Worm (Caenorhabditis elegans): ENCODE data around the gene F34H10.1.
"Not testable (repeated sequence)": the region's sequence is repeated elsewhere in the genome, so short reads cannot be mapped to it uniquely, and the experiment has no call there.

Gene F34H10.1

ce11 chrX:9625824-9626223 lies at the start of gene F34H10.1:
Gene F34H10.1, plus strand, starts transcription at chrX:9626124.
- not testable (repeated sequence) for TF ChIP-seq flt-1 (GFP tag; IDR thresholded peaks at IDR 0.05); hnd-1 (tag; optimal IDR thresholded peaks at IDR 0.05); ceh-13 (GFP tag; optimal IDR thresholded peaks at IDR 0.05)

ce11 chrX:9576928-9577327 lies 49.0 kb upstream of the F34H10.1 start, which contains the start of gene glb-17:
Gene glb-17, minus strand, starts transcription at chrX:9577028.
- no peak for TF ChIP-seq F13C5.2 (tag; optimal IDR thresholded peaks at IDR 0.05)
- no peak for TF ChIP-seq ets-7 (tag; optimal IDR thresholded peaks at IDR 0.05)
- TF ChIP-seq hmg-4 (GFP tag; optimal IDR thresholded peaks at IDR 0.05): no peak
- no peak for TF ChIP-seq aly-1 (tag; optimal IDR thresholded peaks at IDR 0.05)
- TF ChIP-seq ama-1 (optimal IDR thresholded peaks at IDR 0.05): no peak
- no peak for TF ChIP-seq tra-4 (tag; optimal IDR thresholded peaks at IDR 0.05)
- no peak for TF ChIP-seq hmbx-1 (tag; optimal IDR thresholded peaks at IDR 0.05)
- no peak for TF ChIP-seq hnd-1 (tag; optimal IDR thresholded peaks at IDR 0.05)
- TF ChIP-seq sea-1 (GFP tag; conservative IDR thresholded peaks at IDR 0.05): no peak
- TF ChIP-seq ceh-36 (tag; optimal IDR thresholded peaks at IDR 0.05): no peak
- TF ChIP-seq tbx-11 (GFP tag; IDR thresholded peaks at IDR 0.05): no peak
- no peak for TF ChIP-seq flt-1 (GFP tag; IDR thresholded peaks at IDR 0.05)
- no peak for TF ChIP-seq tbx-37 (GFP tag; conservative IDR thresholded peaks at IDR 0.05)
- no peak for TF ChIP-seq scrt-1 (GFP tag; IDR thresholded peaks at IDR 0.05)
- no peak for TF ChIP-seq ceh-13 (GFP tag; optimal IDR thresholded peaks at IDR 0.05)
- no peak for TF ChIP-seq B0310.2 (tag; optimal IDR thresholded peaks at IDR 0.05)
- no peak for TF ChIP-seq pes-1 (GFP tag; IDR thresholded peaks at IDR 0.05)

- TF ChIP-seq aly-1 (tag; optimal IDR thresholded peaks at IDR 0.05) (no peak), flt-1 (GFP tag; IDR thresholded peaks at IDR 0.05) (no peak), scrt-1 (GFP tag; IDR thresholded peaks at IDR 0.05) (no peak), ets-7 (tag; optimal IDR thresholded peaks at IDR 0.05) (no peak), hmbx-1 (tag; optimal IDR thresholded peaks at IDR 0.05) (no peak), tra-4 (tag; optimal IDR thresholded peaks at IDR 0.05) (no peak), tbx-11 (GFP tag; IDR thresholded peaks at IDR 0.05) (no peak), B0310.2 (tag; optimal IDR thresholded peaks at IDR 0.05) (no peak), ceh-13 (GFP tag; optimal IDR thresholded peaks at IDR 0.05) (no peak), hnd-1 (tag; optimal IDR thresholded peaks at IDR 0.05) (no peak), tbx-37 (GFP tag; conservative IDR thresholded peaks at IDR 0.05) (no peak), hmg-4 (GFP tag; optimal IDR thresholded peaks at IDR 0.05) (no peak), ama-1 (optimal IDR thresholded peaks at IDR 0.05) (no peak), pes-1 (GFP tag; IDR thresholded peaks at IDR 0.05) (no peak), F13C5.2 (tag; optimal IDR thresholded peaks at IDR 0.05) (no peak)
These were observed 41.6 kb upstream of the F34H10.1 start, which contains the start of gene gpx-5 for ce11 chrX:9584333-9584732. Gene gpx-5, plus strand, starts transcription at chrX:9584668.

- no peak for TF ChIP-seq tra-4 (tag; optimal IDR thresholded peaks at IDR 0.05)
- no peak for TF ChIP-seq hmbx-1 (tag; optimal IDR thresholded peaks at IDR 0.05)
- TF ChIP-seq scrt-1 (GFP tag; IDR thresholded peaks at IDR 0.05): no peak
- TF ChIP-seq hmg-4 (GFP tag; optimal IDR thresholded peaks at IDR 0.05): no peak
- no peak for TF ChIP-seq ceh-36 (tag; optimal IDR thresholded peaks at IDR 0.05)
- TF ChIP-seq ama-1 (optimal IDR thresholded peaks at IDR 0.05): no peak
- TF ChIP-seq tbx-37 (GFP tag; conservative IDR thresholded peaks at IDR 0.05): no peak
- TF ChIP-seq F13C5.2 (tag; optimal IDR thresholded peaks at IDR 0.05): no peak
- no peak for TF ChIP-seq sea-1 (GFP tag; conservative IDR thresholded peaks at IDR 0.05)
- TF ChIP-seq B0310.2 (tag; optimal IDR thresholded peaks at IDR 0.05): no peak
- no peak for TF ChIP-seq flt-1 (GFP tag; IDR thresholded peaks at IDR 0.05)
- TF ChIP-seq pes-1 (GFP tag; IDR thresholded peaks at IDR 0.05): no peak
- TF ChIP-seq ceh-13 (GFP tag; optimal IDR thresholded peaks at IDR 0.05): no peak
- TF ChIP-seq ets-7 (tag; optimal IDR thresholded peaks at IDR 0.05): no peak
- no peak for TF ChIP-seq aly-1 (tag; optimal IDR thresholded peaks at IDR 0.05)
- TF ChIP-seq hnd-1 (tag; optimal IDR thresholded peaks at IDR 0.05): no peak
- TF ChIP-seq tbx-11 (GFP tag; IDR thresholded peaks at IDR 0.05): no peak
These were observed 40.2 kb upstream of the F34H10.1 start for ce11 chrX:9585584-9586166.

- no peak for TF ChIP-seq B0310.2 (tag; optimal IDR thresholded peaks at IDR 0.05)
- no peak for TF ChIP-seq flt-1 (GFP tag; IDR thresholded peaks at IDR 0.05)
- no peak for TF ChIP-seq scrt-1 (GFP tag; IDR thresholded peaks at IDR 0.05)
- TF ChIP-seq ceh-36 (tag; optimal IDR thresholded peaks at IDR 0.05): no peak
- no peak for TF ChIP-seq hmg-4 (GFP tag; optimal IDR thresholded peaks at IDR 0.05)
- TF ChIP-seq pes-1 (GFP tag; IDR thresholded peaks at IDR 0.05): no peak
- no peak for TF ChIP-seq aly-1 (tag; optimal IDR thresholded peaks at IDR 0.05)
- TF ChIP-seq ceh-13 (GFP tag; optimal IDR thresholded peaks at IDR 0.05): no peak
- no peak for TF ChIP-seq tbx-11 (GFP tag; IDR thresholded peaks at IDR 0.05)
- no peak for TF ChIP-seq ama-1 (optimal IDR thresholded peaks at IDR 0.05)
- no peak for TF ChIP-seq hmbx-1 (tag; optimal IDR thresholded peaks at IDR 0.05)
- TF ChIP-seq tra-4 (tag; optimal IDR thresholded peaks at IDR 0.05): no peak
These were observed 38.3 kb upstream of the F34H10.1 start, which contains the start of gene gpx-3 for ce11 chrX:9587642-9588041. Gene gpx-3, plus strand, starts transcription at chrX:9587942.

ce11 chrX:9589123-9589522 lies 36.8 kb upstream of the F34H10.1 start, which contains the start of gene del-8:
Gene del-8, plus strand, starts transcription at chrX:9589423.
- TF ChIP-seq aly-1 (tag; optimal IDR thresholded peaks at IDR 0.05): no peak
- TF ChIP-seq hmbx-1 (tag; optimal IDR thresholded peaks at IDR 0.05): no peak
- TF ChIP-seq sea-1 (GFP tag; conservative IDR thresholded peaks at IDR 0.05): no peak
- TF ChIP-seq ama-1 (optimal IDR thresholded peaks at IDR 0.05): no peak
- no peak for TF ChIP-seq pes-1 (GFP tag; IDR thresholded peaks at IDR 0.05)
- TF ChIP-seq ceh-36 (tag; optimal IDR thresholded peaks at IDR 0.05): no peak
- TF ChIP-seq scrt-1 (GFP tag; IDR thresholded peaks at IDR 0.05): no peak
- no peak for TF ChIP-seq B0310.2 (tag; optimal IDR thresholded peaks at IDR 0.05)
- TF ChIP-seq hnd-1 (tag; optimal IDR thresholded peaks at IDR 0.05): no peak
- TF ChIP-seq hmg-4 (GFP tag; optimal IDR thresholded peaks at IDR 0.05): no peak
- TF ChIP-seq tbx-11 (GFP tag; IDR thresholded peaks at IDR 0.05): no peak
- no peak for TF ChIP-seq ets-7 (tag; optimal IDR thresholded peaks at IDR 0.05)
- no peak for TF ChIP-seq flt-1 (GFP tag; IDR thresholded peaks at IDR 0.05)
- TF ChIP-seq ceh-13 (GFP tag; optimal IDR thresholded peaks at IDR 0.05): no peak
- no peak for TF ChIP-seq tra-4 (tag; optimal IDR thresholded peaks at IDR 0.05)
- no peak for TF ChIP-seq F13C5.2 (tag; optimal IDR thresholded peaks at IDR 0.05)
- no peak for TF ChIP-seq tbx-37 (GFP tag; conservative IDR thresholded peaks at IDR 0.05)

- no peak for TF ChIP-seq ama-1 (optimal IDR thresholded peaks at IDR 0.05)
These were observed 28.6 kb upstream of the F34H10.1 start for ce11 chrX:9597299-9597698.

All from whole organism, early embryonic.